Worm (Caenorhabditis elegans): ENCODE results near the gene C02E7.6.

DNA sequence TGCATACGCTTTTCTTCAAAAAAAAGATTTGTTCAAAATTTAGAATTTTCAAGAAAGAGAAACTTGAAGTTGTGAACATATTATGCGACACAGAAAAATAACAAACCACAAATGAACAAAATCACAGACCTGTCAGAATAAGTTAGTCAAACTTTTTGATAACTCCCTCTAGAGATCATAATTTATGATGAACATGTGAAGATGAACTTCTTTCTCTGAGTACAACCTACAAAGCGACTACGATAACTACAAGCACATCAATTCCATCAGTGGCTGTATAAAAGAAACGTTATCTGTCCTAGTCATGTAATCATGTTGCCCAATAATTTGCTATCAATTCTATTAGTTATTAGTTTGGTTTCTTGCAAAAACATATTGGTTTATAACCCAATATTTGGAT lies 23.3 kb upstream of the C02E7.6 start, which contains the start of gene ugt-9:
- TF ChIP-seq elt-3 (tag; optimal IDR thresholded peaks at IDR 0.05) (no peak), lsy-2 (tag; optimal IDR thresholded peaks at IDR 0.05) (no peak), pha-4 (tag; optimal IDR thresholded peaks at IDR 0.05) (no peak)
